Fruit fly (Drosophila melanogaster) whole organism, prepupa: ENCODE data around the gene CG32298.

ENCODE experiments used
- Blimp-1 ChIP-seq: fragments of 200-800 bp; sonication (Bioruptor generic); optimal IDR thresholded peaks from 3 replicates; lab custom pipeline; 2017; ENCODE audit warnings: missing biosample characterization, missing genetic modification characterization, mild to moderate bottlenecking, moderate library complexity, missing genetic modification reagents
- CG10631 ChIP-seq: fragments of 200-800 bp; sonication (Bioruptor generic); optimal IDR thresholded peaks from 2 replicates; lab custom pipeline; 2016; ENCODE audit warnings: missing biosample characterization, missing genetic modification characterization
- CG11762 ChIP-seq: fragments of 200-800 bp; sonication (Bioruptor generic); optimal IDR thresholded peaks from 3 replicates; lab custom pipeline; 2016; ENCODE audit warnings: missing biosample characterization, missing genetic modification characterization; ENCODE audit not compliant: insufficient read depth
- CG1621 ChIP-seq: fragments of 200-800 bp; sonication (Bioruptor generic); optimal IDR thresholded peaks from 3 replicates; lab custom pipeline; 2018; ENCODE audit warnings: missing biosample characterization, mild to moderate bottlenecking, missing genetic modification characterization
- CG16779 ChIP-seq: fragments of 200-800 bp; sonication (Bioruptor generic); optimal IDR thresholded peaks from 3 replicates; lab custom pipeline; 2017; ENCODE audit warnings: missing biosample characterization, mild to moderate bottlenecking, missing genetic modification characterization
- CG31627 ChIP-seq: fragments of 200-800 bp; sonication (Bioruptor generic); optimal IDR thresholded peaks from 3 replicates; lab custom pipeline; 2016; ENCODE audit warnings: missing biosample characterization, missing genetic modification characterization
- CG32006 ChIP-seq: fragments of 200-800 bp; sonication (Bioruptor generic); optimal IDR thresholded peaks from 3 replicates; lab custom pipeline; 2017; ENCODE audit warnings: missing biosample characterization, mild to moderate bottlenecking, missing genetic modification characterization
- CG6276 ChIP-seq: fragments of 200-800 bp; sonication (Bioruptor generic); optimal IDR thresholded peaks from 2 replicates; lab custom pipeline; 2017; ENCODE audit warnings: missing biosample characterization, mild to moderate bottlenecking, missing genetic modification characterization
- CG6792 ChIP-seq: fragments of 200-800 bp; sonication (Bioruptor generic); optimal IDR thresholded peaks from 3 replicates; lab custom pipeline; 2016; ENCODE audit warnings: missing biosample characterization, missing genetic modification characterization
- CG7368 ChIP-seq: fragments of 200-800 bp; sonication (Bioruptor generic); optimal IDR thresholded peaks from 3 replicates; lab custom pipeline; 2016; ENCODE audit warnings: missing biosample characterization, missing genetic modification characterization
- CG8119 ChIP-seq: fragments of 200-800 bp; sonication (Bioruptor generic); IDR thresholded peaks from 3 replicates; pipeline ENCODE4 v1.3.6; 2022; ENCODE audit warnings: missing biosample characterization, missing genetic modification characterization
- CG8319 ChIP-seq: fragments of 200-800 bp; sonication (Bioruptor generic); optimal IDR thresholded peaks from 3 replicates; lab custom pipeline; 2016; ENCODE audit warnings: missing biosample characterization, missing genetic modification characterization
- Eip78C ChIP-seq: fragments of 200-800 bp; sonication (Bioruptor generic); peaks from one replicate; lab custom pipeline; 2016; ENCODE audit warnings: missing biosample characterization, missing genetic modification characterization
- Eip93F ChIP-seq: fragments of 200-800 bp; sonication (Bioruptor generic); optimal IDR thresholded peaks from 2 replicates; lab custom pipeline; 2016; ENCODE audit warnings: missing biosample characterization, mild to moderate bottlenecking, missing genetic modification characterization
- Ets21C ChIP-seq: fragments of 200-800 bp; sonication (Bioruptor generic); optimal IDR thresholded peaks from 3 replicates; lab custom pipeline; 2016; ENCODE audit warnings: missing biosample characterization, missing genetic modification characterization
- Lpt ChIP-seq: fragments of 200-800 bp; sonication (Bioruptor generic); optimal IDR thresholded peaks from 3 replicates; lab custom pipeline; 2016; ENCODE audit warnings: missing biosample characterization, missing genetic modification characterization
- Met ChIP-seq: fragments of 200-800 bp; sonication (Bioruptor generic); optimal IDR thresholded peaks from 3 replicates; lab custom pipeline; 2016; ENCODE audit warnings: missing biosample characterization, missing genetic modification characterization
- Smox ChIP-seq: fragments of 200-800 bp; sonication (Bioruptor generic); optimal IDR thresholded peaks from 3 replicates; lab custom pipeline; 2016; ENCODE audit warnings: missing biosample characterization, missing genetic modification characterization
- Sox102F ChIP-seq: fragments of 200-800 bp; sonication (Bioruptor generic); optimal IDR thresholded peaks from 2 replicates; lab custom pipeline; 2016; ENCODE audit warnings: missing biosample characterization, mild to moderate bottlenecking, missing genetic modification characterization
- achi ChIP-seq: fragments of 200-800 bp; sonication (Bioruptor generic); optimal IDR thresholded peaks from 3 replicates; lab custom pipeline; 2016; ENCODE audit warnings: missing biosample characterization, missing genetic modification characterization
- acj6 ChIP-seq: fragments of 200-800 bp; sonication (Bioruptor generic); optimal IDR thresholded peaks from 3 replicates; lab custom pipeline; 2016; ENCODE audit warnings: missing biosample characterization, missing genetic modification characterization
- cyc ChIP-seq: fragments of 200-800 bp; sonication (Bioruptor generic); optimal IDR thresholded peaks from 3 replicates; lab custom pipeline; 2016; ENCODE audit warnings: missing biosample characterization, missing genetic modification characterization
- dsx ChIP-seq: fragments of 200-800 bp; optimal IDR thresholded peaks from 3 replicates; lab custom pipeline; 2019; ENCODE audit warnings: missing biosample characterization, mild to moderate bottlenecking, missing genetic modification characterization, moderate library complexity; ENCODE audit not compliant: poor library complexity, severe bottlenecking
- eg ChIP-seq: fragments of 200-800 bp; sonication (Bioruptor generic); IDR thresholded peaks from 3 replicates; pipeline ENCODE4 v1.3.6; 2022; ENCODE audit warnings: missing biosample characterization, missing genetic modification characterization
- esn ChIP-seq: fragments of 200-800 bp; sonication (Bioruptor generic); optimal IDR thresholded peaks from 2 replicates; lab custom pipeline; 2016; ENCODE audit warnings: missing biosample characterization, mild to moderate bottlenecking, missing genetic modification characterization, moderate library complexity
- lz ChIP-seq: fragments of 200-800 bp; sonication (Bioruptor generic); optimal IDR thresholded peaks from 3 replicates; lab custom pipeline; 2016; ENCODE audit warnings: missing biosample characterization, missing genetic modification characterization
- net ChIP-seq: fragments of 200-800 bp; sonication (Bioruptor generic); optimal IDR thresholded peaks from 3 replicates; lab custom pipeline; 2016; ENCODE audit warnings: missing biosample characterization, missing genetic modification characterization
- salr ChIP-seq, 2 experiments: fragments of 200-800 bp; sonication (Bioruptor generic); optimal IDR thresholded peaks; 3 replicates each; lab custom pipeline; 2016 to 2018; ENCODE audit warnings: missing biosample characterization in 2 of 2, missing genetic modification characterization in 2 of 2, mild to moderate bottlenecking in 1 of 2
- ss ChIP-seq, 2 experiments: fragments of 200-800 bp; sonication (Bioruptor generic); optimal IDR thresholded peaks; 2 replicates in 1 of 2; 3 replicates in 1 of 2; lab custom pipeline; 2017 to 2018; ENCODE audit warnings: mild to moderate bottlenecking in 2 of 2, missing biosample characterization in 2 of 2, missing genetic modification characterization in 2 of 2, moderate library complexity in 1 of 2
- svp ChIP-seq: fragments of 200-800 bp; sonication (Bioruptor generic); peaks from one replicate; lab custom pipeline; 2016; ENCODE audit warnings: missing biosample characterization, missing genetic modification characterization
- topi ChIP-seq: fragments of 200-800 bp; sonication (Bioruptor generic); optimal IDR thresholded peaks from 3 replicates; lab custom pipeline; 2016; ENCODE audit warnings: missing biosample characterization, missing genetic modification characterization

CG32298 gene

DNA sequence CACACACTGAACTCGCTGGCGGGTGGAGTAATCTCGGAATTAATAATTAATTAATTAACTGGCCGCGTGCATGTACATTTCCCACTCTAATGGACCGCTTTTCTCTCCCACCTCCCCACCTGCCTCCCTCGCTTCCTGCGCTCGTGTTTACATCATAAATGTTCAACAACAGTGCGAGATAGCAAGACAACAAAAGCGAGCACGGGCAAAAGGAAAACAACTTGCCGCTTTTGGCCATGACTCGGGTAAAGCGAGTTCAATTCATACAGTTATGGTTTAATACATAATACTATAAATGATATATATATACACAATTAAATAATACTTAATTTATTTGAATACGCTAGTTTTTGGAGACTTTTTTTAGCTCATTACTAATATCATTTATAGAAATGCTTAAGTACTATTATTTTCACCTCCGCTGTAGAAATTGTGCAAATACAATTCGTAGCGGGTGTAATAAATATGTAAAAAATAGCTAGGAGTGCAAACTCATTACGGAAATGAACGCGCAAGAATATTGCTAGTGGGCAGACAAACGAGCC lies 35.7 kb upstream of the CG32298 start (continued):
- TF ChIP-seq Ets21C (no peak), acj6 (GFP tag; lab: Kevin White, UChicago) (peak; percentile 27), topi (GFP tag; lab: Kevin White, UChicago) (no peak), Smox (GFP tag; lab: Kevin White, UChicago) (no peak), Eip93F (GFP tag; lab: Kevin White, UChicago) (no peak), CG31627 (no peak), CG7368 (GFP tag; lab: Kevin White, UChicago) (peak; percentile 33), svp (GFP tag; lab: Kevin White, UChicago) (peak; percentile 7), CG10631 (GFP tag; lab: Kevin White, UChicago) (peak; percentile 7)

DNA sequence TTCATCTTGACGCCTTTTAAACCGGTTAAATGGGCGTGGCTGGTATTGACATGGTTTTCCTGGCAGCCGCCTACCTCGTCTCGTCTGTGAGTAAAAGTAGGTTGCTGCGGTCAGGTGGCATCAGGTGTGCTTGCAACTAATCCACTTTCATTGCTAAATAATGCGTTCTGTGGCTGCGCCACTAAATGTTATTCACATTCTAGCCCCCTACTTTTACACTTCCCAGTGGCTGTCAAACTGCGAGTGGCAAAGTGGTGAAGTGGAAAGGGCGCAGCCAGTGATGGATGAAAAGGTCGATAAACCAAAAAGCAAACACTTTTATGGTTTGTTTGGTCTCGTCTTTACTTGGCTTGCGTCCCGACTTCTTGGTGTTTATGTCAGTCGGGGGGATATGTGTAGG lies 34.9 kb upstream of the CG32298 start:
- TF ChIP-seq Eip78C (peak; percentile 18), achi (GFP tag; lab: Kevin White, UChicago) (no peak), Sox102F (GFP tag; lab: Kevin White, UChicago) (no peak), Eip93F (GFP tag; lab: Kevin White, UChicago) (no peak), eg (no peak)

DNA sequence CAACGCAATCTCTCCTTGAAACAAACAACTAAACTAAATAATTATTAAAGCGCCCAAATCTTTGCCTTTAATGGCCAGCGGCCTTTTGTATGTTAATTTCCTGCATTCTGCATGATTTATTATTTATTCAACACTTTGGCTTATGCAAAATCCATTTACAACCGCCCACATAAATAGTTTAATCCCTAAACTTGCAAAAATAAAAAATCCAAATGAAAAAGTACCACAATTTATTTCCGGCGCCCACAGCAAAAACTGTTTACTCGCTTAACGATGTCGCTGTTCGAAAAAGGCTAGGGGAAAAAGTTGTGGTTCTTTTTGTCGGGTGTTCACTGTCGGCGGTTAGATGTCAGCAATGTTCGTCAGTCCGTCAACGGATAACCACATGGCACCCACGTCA lies 33.3 kb upstream of the CG32298 start:
- TF ChIP-seq cyc (GFP tag; lab: Kevin White, UChicago) (no peak), CG6276 (GFP tag; lab: Kevin White, UChicago) (no peak), CG32006 (GFP tag; lab: Kevin White, UChicago) (peak; percentile 0), Lpt (GFP tag; lab: Kevin White, UChicago) (no peak), acj6 (GFP tag; lab: Kevin White, UChicago) (no peak), svp (GFP tag; lab: Kevin White, UChicago) (peak; percentile 87)

DNA sequence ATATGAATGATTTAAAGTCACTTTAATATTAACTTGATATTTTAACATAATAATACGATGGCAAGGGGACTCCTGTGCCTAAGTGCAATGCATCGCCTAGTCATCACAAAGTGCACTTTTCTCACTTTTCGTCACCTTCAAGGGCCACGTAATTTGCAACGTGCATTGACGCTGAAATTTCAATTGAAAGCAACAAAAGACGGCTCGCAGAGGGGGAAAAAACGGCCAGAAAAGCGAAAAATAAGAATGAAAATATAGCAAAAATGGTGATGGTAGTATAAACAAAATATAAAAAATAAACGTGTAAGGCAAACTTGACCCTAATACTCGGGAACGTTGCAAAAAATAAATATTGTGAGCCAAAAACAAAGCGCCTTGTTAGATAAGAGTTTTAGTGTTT lies 32.8 kb upstream of the CG32298 start:
- TF ChIP-seq CG8119 (no peak), Blimp-1 (GFP tag; lab: Kevin White, UChicago) (no peak), achi (GFP tag; lab: Kevin White, UChicago) (no peak), net (GFP tag; lab: Kevin White, UChicago) (no peak), salr (GFP tag; optimal IDR thresholded peaks at IDR 0.05; lab: Kevin White, UChicago) (no peak), esn (no peak), lz (GFP tag; lab: Kevin White, UChicago) (no peak), eg (no peak), Met (GFP tag; lab: Kevin White, UChicago) (no peak), CG8319 (GFP tag; lab: Kevin White, UChicago) (no peak)

DNA sequence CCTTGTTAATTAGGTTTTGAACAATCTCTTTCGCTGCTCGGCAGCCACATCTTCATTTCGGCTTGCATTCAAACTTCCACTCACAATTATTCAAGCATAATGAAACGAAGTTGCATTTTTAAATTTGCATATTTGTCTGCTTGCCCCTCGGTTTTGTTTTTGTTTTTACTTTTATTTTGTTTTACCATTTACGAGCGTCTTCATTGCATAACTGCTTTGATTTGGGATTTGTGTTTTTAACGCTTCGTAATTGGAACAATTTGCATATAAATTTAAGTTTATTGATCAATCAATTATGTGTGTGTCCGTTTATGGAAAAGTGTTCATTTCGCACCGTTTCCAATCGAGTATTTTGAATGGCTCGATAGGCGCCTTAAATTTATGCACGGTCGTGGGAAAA lies 32.0 kb upstream of the CG32298 start:
- TF ChIP-seq CG11762 (GFP tag; lab: Kevin White, UChicago) (no peak), eg (no peak), Met (GFP tag; lab: Kevin White, UChicago) (no peak), net (GFP tag; lab: Kevin White, UChicago) (no peak), CG32006 (GFP tag; lab: Kevin White, UChicago) (no peak), dsx (GFP tag; lab: Kevin White, UChicago) (no peak), salr (GFP tag; optimal IDR thresholded peaks at IDR 0.05; lab: Kevin White, UChicago) (no peak), Blimp-1 (GFP tag; lab: Kevin White, UChicago) (no peak), CG6792 (no peak), cyc (GFP tag; lab: Kevin White, UChicago) (no peak), CG31627 (no peak), CG16779 (tag; lab: Kevin White, UChicago) (no peak), CG1621 (no peak), Lpt (GFP tag; lab: Kevin White, UChicago) (no peak), ss (GFP tag; optimal IDR thresholded peaks at IDR 0.05; lab: Kevin White, UChicago) (no peak), esn (no peak)
